Worm (Caenorhabditis elegans) whole organism, early embryonic: ENCODE measurements around the gene nas-16.

ENCODE experiments used
- F13C5.2 ChIP-seq: sonication (generic microtip); optimal IDR thresholded peaks from 2 replicates; lab custom pipeline; 2017; ENCODE audit warnings: mild to moderate bottlenecking, missing genetic modification characterization, inconsistent platforms, missing compliant biosample characterization
- ama-1 ChIP-seq: fragments of 150-350 bp; optimal IDR thresholded peaks from 2 replicates; lab custom pipeline; 2014
- ceh-36 ChIP-seq: sonication (generic microtip); optimal IDR thresholded peaks from 2 replicates; lab custom pipeline; 2016; ENCODE audit warnings: missing genetic modification characterization, inconsistent platforms, missing compliant biosample characterization
- flt-1 ChIP-seq: fragments of 200-800 bp; sonication (Bioruptor generic); IDR thresholded peaks from 2 replicates; pipeline ENCODE4 v1.3.6; 2022; ENCODE audit warnings: missing genetic modification characterization, missing compliant biosample characterization
- hmbx-1 ChIP-seq: sonication (generic microtip); optimal IDR thresholded peaks from 2 replicates; lab custom pipeline; 2016; ENCODE audit warnings: mild to moderate bottlenecking, missing genetic modification characterization, missing compliant biosample characterization
- hnd-1 ChIP-seq: sonication (generic microtip); optimal IDR thresholded peaks from 2 replicates; lab custom pipeline; 2016; ENCODE audit warnings: missing genetic modification characterization, missing compliant biosample characterization
- scrt-1 ChIP-seq: fragments of 200-800 bp; sonication (Bioruptor generic); IDR thresholded peaks from 2 replicates; pipeline ENCODE4 v1.3.6; 2022; ENCODE audit warnings: missing genetic modification characterization, missing compliant biosample characterization
- sea-1 ChIP-seq: fragments of 200-800 bp; sonication (Bioruptor generic); conservative IDR thresholded peaks from 2 replicates; pipeline ENCODE4 v1.3.6; 2022; ENCODE audit warnings: missing genetic modification characterization, missing compliant biosample characterization
- tbx-11 ChIP-seq: fragments of 200-800 bp; sonication (Bioruptor generic); IDR thresholded peaks from 2 replicates; pipeline ENCODE4 v1.3.6; 2022; ENCODE audit warnings: missing genetic modification characterization, missing compliant biosample characterization
- tbx-37 ChIP-seq: fragments of 200-800 bp; sonication (Bioruptor generic); conservative IDR thresholded peaks from 2 replicates; pipeline ENCODE4 v1.3.6; 2022; ENCODE audit warnings: missing genetic modification reagents, missing genetic modification characterization, missing compliant biosample characterization

ce11 chrV:11439202-11439601 lies 47.1 kb downstream of the nas-16 start:
- TF ChIP-seq F13C5.2 (tag; lab: Kevin White, UChicago) = no peak
- no peak for TF ChIP-seq ama-1 (lab: Kevin White, UChicago)
- no peak for TF ChIP-seq hnd-1 (tag; lab: Kevin White, UChicago)
- TF ChIP-seq scrt-1 (GFP tag; lab: Robert Waterston, UW) = no peak
- TF ChIP-seq sea-1 (GFP tag; lab: Robert Waterston, UW) = no peak
- no peak for TF ChIP-seq hmbx-1 (tag; lab: Kevin White, UChicago)
- TF ChIP-seq tbx-11 = no peak
- no peak for TF ChIP-seq flt-1 (GFP tag; lab: Robert Waterston, UW)
- no peak for TF ChIP-seq tbx-37 (GFP tag; lab: Robert Waterston, UW)
- no peak for TF ChIP-seq ceh-36 (tag; lab: Kevin White, UChicago)
